Worm (Caenorhabditis elegans): Measurements from ENCODE around the gene F09B12.7.
A peak's percentile ranks its signal among the peaks of the same experiment; 100 is the strongest.

Gene F09B12.7

ce11 chrX:15083795-15084194 is 11.1 kb downstream of the F09B12.7 start, which contains the start of gene H40L08.1 (continued):
- TF ChIP-seq egl-27 (tag; optimal IDR thresholded peaks at IDR 0.05) (no peak), ceh-16 (tag; optimal IDR thresholded peaks at IDR 0.05) (no peak), ceh-82 (tag; optimal IDR thresholded peaks at IDR 0.05) (no peak), skn-1 (tag; optimal IDR thresholded peaks at IDR 0.05) (no peak), F13H6.1 (tag; optimal IDR thresholded peaks at IDR 0.05) (no peak), lsy-2 (tag; optimal IDR thresholded peaks at IDR 0.05) (no peak), unc-55 (GFP tag; optimal IDR thresholded peaks at IDR 0.05) (peak; percentile 34), mab-5 (tag; optimal IDR thresholded peaks at IDR 0.05) (no peak), mdl-1 (tag; optimal IDR thresholded peaks at IDR 0.05) (no peak), lin-39 (tag; optimal IDR thresholded peaks at IDR 0.05) (no peak), mbf-1 (tag; optimal IDR thresholded peaks at IDR 0.05) (no peak), blmp-1 (tag; optimal IDR thresholded peaks at IDR 0.05; ENCODE audit: insufficient read depth) (no peak), nhr-23 (tag; optimal IDR thresholded peaks at IDR 0.05) (no peak), sma-9 (GFP tag; optimal IDR thresholded peaks at IDR 0.05) (peak; percentile 1), sma-9 (tag; optimal IDR thresholded peaks at IDR 0.05) (no peak), ZK546.5 (tag; optimal IDR thresholded peaks at IDR 0.05) (no peak), nhr-129 (tag; optimal IDR thresholded peaks at IDR 0.05) (peak; percentile 9), lin-13 (GFP tag; optimal IDR thresholded peaks at IDR 0.05) (peak; percentile 7), snpc-4 (tag; optimal IDR thresholded peaks at IDR 0.05) (no peak), lin-11 (tag; optimal IDR thresholded peaks at IDR 0.05) (no peak), fos-1 (tag; optimal IDR thresholded peaks at IDR 0.05) (peak; percentile 2), nhr-11 (tag; optimal IDR thresholded peaks at IDR 0.05) (no peak), C34F6.9 (tag; optimal IDR thresholded peaks at IDR 0.05) (peak; percentile 31), peb-1 (tag; optimal IDR thresholded peaks at IDR 0.05) (no peak), nhr-6 (tag; optimal IDR thresholded peaks at IDR 0.05) (no peak), nhr-10 (tag; optimal IDR thresholded peaks at IDR 0.05) (no peak)

- TF ChIP-seq nhr-129 (tag; optimal IDR thresholded peaks at IDR 0.05): peak; percentile 13
- TF ChIP-seq sma-9 (GFP tag; optimal IDR thresholded peaks at IDR 0.05): peak; percentile 55
- TF ChIP-seq sma-9 (tag; optimal IDR thresholded peaks at IDR 0.05): no peak
- TF ChIP-seq nhr-6 (tag; optimal IDR thresholded peaks at IDR 0.05): no peak
- TF ChIP-seq nhr-21 (tag; optimal IDR thresholded peaks at IDR 0.05): peak; percentile 21
Measured at ce11 chrX:15081486-15081885, 13.4 kb downstream of the F09B12.7 start.

ce11 chrX:15079406-15079805 is 15.5 kb downstream of the F09B12.7 start:
- TF ChIP-seq C34F6.9 (tag; optimal IDR thresholded peaks at IDR 0.05): no peak
- peak; percentile 80 for TF ChIP-seq nhr-25 (tag; optimal IDR thresholded peaks at IDR 0.05)
- peak; percentile 86 for TF ChIP-seq sma-3 (GFP tag; optimal IDR thresholded peaks at IDR 0.05)
- TF ChIP-seq nhr-21 (tag; optimal IDR thresholded peaks at IDR 0.05): peak; percentile 87
- peak; percentile 50 for TF ChIP-seq nhr-129 (tag; optimal IDR thresholded peaks at IDR 0.05)
- peak in 1 of 2 experiments; percentile 36 for TF ChIP-seq lsy-2 (tag; optimal IDR thresholded peaks at IDR 0.05)
- no peak for TF ChIP-seq sem-4 (tag; optimal IDR thresholded peaks at IDR 0.05)
- TF ChIP-seq ztf-11 (tag; optimal IDR thresholded peaks at IDR 0.05): no peak
- peak; percentile 84 for TF ChIP-seq sma-9 (GFP tag; optimal IDR thresholded peaks at IDR 0.05)
- no peak for TF ChIP-seq sma-9 (tag; optimal IDR thresholded peaks at IDR 0.05)
- no peak for TF ChIP-seq ztf-1 (GFP tag; conservative IDR thresholded peaks at IDR 0.05)
- TF ChIP-seq nhr-12 (tag; optimal IDR thresholded peaks at IDR 0.05): no peak

ce11 chrX:15078276-15078675 is 16.6 kb downstream of the F09B12.7 start:
- TF ChIP-seq ztf-11 (tag; optimal IDR thresholded peaks at IDR 0.05) (no peak), crh-2 (tag; optimal IDR thresholded peaks at IDR 0.05) (no peak), peb-1 (tag; optimal IDR thresholded peaks at IDR 0.05) (no peak), nhr-237 (tag; optimal IDR thresholded peaks at IDR 0.05) (no peak), ceh-16 (tag; optimal IDR thresholded peaks at IDR 0.05) (no peak), nhr-11 (tag; optimal IDR thresholded peaks at IDR 0.05) (no peak), nhr-10 (tag; optimal IDR thresholded peaks at IDR 0.05) (no peak)

- TF ChIP-seq lsy-2 (tag; optimal IDR thresholded peaks at IDR 0.05) (peak in 1 of 2 experiments; percentile 4), blmp-1 (tag; optimal IDR thresholded peaks at IDR 0.05; ENCODE audit: insufficient read depth) (peak; percentile 67), ceh-16 (tag; optimal IDR thresholded peaks at IDR 0.05) (peak; percentile 48), nhr-6 (tag; optimal IDR thresholded peaks at IDR 0.05) (no peak), nhr-21 (tag; optimal IDR thresholded peaks at IDR 0.05) (peak; percentile 54), elt-1 (tag; optimal IDR thresholded peaks at IDR 0.05) (no peak), sma-9 (GFP tag; optimal IDR thresholded peaks at IDR 0.05) (peak; percentile 81), sma-9 (tag; optimal IDR thresholded peaks at IDR 0.05) (no peak), nhr-12 (tag; optimal IDR thresholded peaks at IDR 0.05) (no peak), ztf-4 (tag; optimal IDR thresholded peaks at IDR 0.05) (no peak), crh-2 (tag; optimal IDR thresholded peaks at IDR 0.05) (no peak), Y55F3AM.14 (GFP tag; optimal IDR thresholded peaks at IDR 0.05) (no peak), nhr-25 (tag; optimal IDR thresholded peaks at IDR 0.05) (peak; percentile 79), sma-3 (GFP tag; optimal IDR thresholded peaks at IDR 0.05) (peak; percentile 57), egl-27 (tag; optimal IDR thresholded peaks at IDR 0.05) (no peak), nhr-129 (tag; optimal IDR thresholded peaks at IDR 0.05) (peak; percentile 19), F13H6.1 (tag; optimal IDR thresholded peaks at IDR 0.05) (peak; percentile 1), ztf-11 (tag; optimal IDR thresholded peaks at IDR 0.05) (no peak), aly-2 (tag; optimal IDR thresholded peaks at IDR 0.05) (no peak), gmeb-1 (tag; optimal IDR thresholded peaks at IDR 0.05) (peak; percentile 5), ama-1 (optimal IDR thresholded peaks at IDR 0.05) (peak; percentile 90), mbf-1 (tag; optimal IDR thresholded peaks at IDR 0.05) (no peak)
Measured at ce11 chrX:15077597-15078261, 17.1 kb downstream of the F09B12.7 start, which contains the start of the genes H40L08.8, H40L08.2 and H40L08.7. H40L08.8 (minus strand) TSS chrX:15077633. H40L08.2 (minus strand) TSS chrX:15077744. H40L08.7 (minus strand) TSS chrX:15077744.

Measured in whole organism, L2 larva.